Fruit fly (Drosophila melanogaster) whole organism, embryonic: Measurements from ENCODE around the gene Cyp310a1.

Source experiments
- Atf-2 ChIP-seq: fragments of 200-800 bp; sonication (Bioruptor generic); optimal IDR thresholded peaks from 2 replicates; lab custom pipeline; 2016; ENCODE audit warnings: missing biosample characterization, missing genetic modification characterization
- CG10462 ChIP-seq: fragments of 200-800 bp; sonication (Bioruptor generic); optimal IDR thresholded peaks from 2 replicates; lab custom pipeline; 2016; ENCODE audit warnings: missing biosample characterization, missing genetic modification characterization
- CG11247 ChIP-seq: fragments of 200-800 bp; sonication (Bioruptor generic); IDR thresholded peaks from 2 replicates; pipeline ENCODE4 v1.3.6; 2022; ENCODE audit warnings: missing biosample characterization, missing genetic modification characterization
- CG13287 ChIP-seq: fragments of 200-800 bp; sonication (Bioruptor generic); IDR thresholded peaks from 2 replicates; pipeline ENCODE4 v1.3.6; 2022; ENCODE audit warnings: missing biosample characterization, missing genetic modification characterization; ENCODE audit not compliant: partially characterized antibody
- CG14667 ChIP-seq: fragments of 200-800 bp; sonication (Bioruptor generic); IDR thresholded peaks from 2 replicates; pipeline ENCODE4 v1.3.6; 2022; ENCODE audit warnings: missing biosample characterization, missing genetic modification characterization
- CG17568 ChIP-seq: fragments of 200-800 bp; sonication (Bioruptor generic); optimal IDR thresholded peaks from 2 replicates; lab custom pipeline; 2018; ENCODE audit warnings: missing biosample characterization, mild to moderate bottlenecking, missing genetic modification characterization, moderate library complexity
- CG2129 ChIP-seq: fragments of 200-800 bp; sonication (Bioruptor generic); IDR thresholded peaks from 2 replicates; pipeline ENCODE4 v1.3.6; 2022; ENCODE audit warnings: missing biosample characterization, missing genetic modification characterization; ENCODE audit not compliant: partially characterized antibody
- CG2199 ChIP-seq: fragments of 200-800 bp; sonication (Bioruptor generic); IDR thresholded peaks from 3 replicates; pipeline ENCODE4 v1.3.6; 2022; ENCODE audit warnings: missing biosample characterization, missing genetic modification characterization
- CG2875 ChIP-seq: fragments of 200-800 bp; sonication (Bioruptor generic); optimal IDR thresholded peaks from 2 replicates; lab custom pipeline; 2017; ENCODE audit warnings: missing biosample characterization, mild to moderate bottlenecking, missing genetic modification characterization, missing genetic modification reagents
- CG4424 ChIP-seq: fragments of 200-800 bp; sonication (Bioruptor generic); optimal IDR thresholded peaks from 3 replicates; lab custom pipeline; 2016; ENCODE audit warnings: missing biosample characterization, missing genetic modification characterization
- CG4820 ChIP-seq: fragments of 200-800 bp; sonication (Bioruptor generic); optimal IDR thresholded peaks from 3 replicates; lab custom pipeline; 2016; ENCODE audit warnings: missing biosample characterization, missing genetic modification characterization
- CG7987 ChIP-seq: fragments of 200-800 bp; sonication (Bioruptor generic); optimal IDR thresholded peaks from 2 replicates; lab custom pipeline; 2018; ENCODE audit warnings: missing biosample characterization, mild to moderate bottlenecking, missing genetic modification characterization, moderate library complexity
- CG9609 ChIP-seq: fragments of 200-800 bp; sonication (Bioruptor generic); optimal IDR thresholded peaks from 3 replicates; lab custom pipeline; 2016; ENCODE audit warnings: missing biosample characterization, missing genetic modification characterization
- Dfd ChIP-seq, 2 experiments: fragments of >200 bp; optimal IDR thresholded peaks; 2 replicates each; lab custom pipeline; 2017; ENCODE audit warnings: missing biosample characterization in 2 of 2, missing genetic modification characterization in 2 of 2
- HLHmδ ChIP-seq: fragments of 200-800 bp; sonication (Bioruptor generic); optimal IDR thresholded peaks from 2 replicates; lab custom pipeline; 2018; ENCODE audit warnings: missing biosample characterization, mild to moderate bottlenecking, missing genetic modification characterization, moderate library complexity
- Hr39 ChIP-seq: fragments of >200 bp; optimal IDR thresholded peaks from 2 replicates; lab custom pipeline; 2017
- Hr51 ChIP-seq, 2 experiments: fragments of 200-800 bp; sonication (Bioruptor generic); optimal IDR thresholded peaks; 2 replicates in 1 of 2; 3 replicates in 1 of 2; lab custom pipeline; 2016 to 2018; ENCODE audit warnings: missing biosample characterization in 2 of 2, missing genetic modification characterization in 2 of 2, mild to moderate bottlenecking in 1 of 2, moderate library complexity in 1 of 2
- Meics ChIP-seq: fragments of 200-800 bp; sonication (Bioruptor generic); optimal IDR thresholded peaks from 2 replicates; lab custom pipeline; 2017; ENCODE audit warnings: missing biosample characterization, mild to moderate bottlenecking, missing genetic modification characterization
- NK7.1 ChIP-seq: fragments of 200-800 bp; sonication (Bioruptor generic); optimal IDR thresholded peaks from 3 replicates; lab custom pipeline; 2016; ENCODE audit warnings: missing biosample characterization, missing genetic modification characterization
- Sox102F ChIP-seq: fragments of 200-800 bp; sonication (Bioruptor generic); optimal IDR thresholded peaks from 2 replicates; lab custom pipeline; 2018; ENCODE audit warnings: missing biosample characterization, mild to moderate bottlenecking, missing genetic modification characterization, moderate library complexity
- bcd ChIP-seq: fragments of 200-800 bp; sonication (Bioruptor generic); optimal IDR thresholded peaks from 2 replicates; lab custom pipeline; 2017; ENCODE audit warnings: missing biosample characterization, mild to moderate bottlenecking, missing genetic modification characterization
- cwo ChIP-seq: fragments of 200-800 bp; sonication (Bioruptor generic); optimal IDR thresholded peaks from 3 replicates; lab custom pipeline; 2017; ENCODE audit warnings: missing biosample characterization, missing genetic modification characterization, mild to moderate bottlenecking, moderate library complexity, missing genetic modification reagents
- da ChIP-seq: fragments of 200-800 bp; sonication (Bioruptor generic); optimal IDR thresholded peaks from 2 replicates; lab custom pipeline; 2016; ENCODE audit warnings: missing biosample characterization, missing genetic modification characterization
- dpn ChIP-seq, 2 experiments: fragments of 200-800 bp; sonication (Bioruptor generic); optimal IDR thresholded peaks; 3 replicates each; lab custom pipeline; 2016; ENCODE audit warnings: missing biosample characterization in 2 of 2, missing genetic modification characterization in 2 of 2
- exex ChIP-seq: fragments of 200-800 bp; sonication (Bioruptor generic); optimal IDR thresholded peaks from 4 replicates; lab custom pipeline; 2018; ENCODE audit warnings: missing biosample characterization, mild to moderate bottlenecking, missing genetic modification characterization, moderate library complexity
- fru ChIP-seq: fragments of >200 bp; optimal IDR thresholded peaks from 2 replicates; lab custom pipeline; 2017
- klu ChIP-seq: fragments of 200-800 bp; sonication (Bioruptor generic); IDR thresholded peaks from 2 replicates; pipeline ENCODE4 v1.3.6; 2022; ENCODE audit warnings: missing biosample characterization, missing genetic modification characterization
- nerfin-2 ChIP-seq: fragments of 200-800 bp; sonication (Bioruptor generic); IDR thresholded peaks from 2 replicates; pipeline ENCODE4 v1.3.6; 2022; ENCODE audit warnings: missing biosample characterization, missing genetic modification characterization; ENCODE audit not compliant: partially characterized antibody
- oc ChIP-seq: fragments of 200-800 bp; sonication (Bioruptor generic); optimal IDR thresholded peaks from 2 replicates; lab custom pipeline; 2018; ENCODE audit warnings: missing biosample characterization, mild to moderate bottlenecking, missing genetic modification characterization, moderate library complexity
- odd ChIP-seq: fragments of 200-800 bp; sonication (Bioruptor generic); optimal IDR thresholded peaks from 2 replicates; lab custom pipeline; 2017; ENCODE audit warnings: missing biosample characterization, mild to moderate bottlenecking, missing genetic modification characterization
- pzg ChIP-seq: fragments of 200-800 bp; sonication (Bioruptor generic); optimal IDR thresholded peaks from 3 replicates; lab custom pipeline; 2018; ENCODE audit warnings: missing biosample characterization, mild to moderate bottlenecking, missing genetic modification characterization, moderate library complexity
- run ChIP-seq: fragments of 200-800 bp; sonication (Bioruptor generic); optimal IDR thresholded peaks from 3 replicates; lab custom pipeline; 2018; ENCODE audit warnings: missing biosample characterization, mild to moderate bottlenecking, missing genetic modification characterization
- sna ChIP-seq: fragments of 200-800 bp; sonication (Bioruptor generic); IDR thresholded peaks from 2 replicates; pipeline ENCODE4 v1.3.6; 2022; ENCODE audit warnings: missing biosample characterization, missing genetic modification characterization; ENCODE audit not compliant: partially characterized antibody
- tll ChIP-seq, 2 experiments: fragments of 200-800 bp in 1 of 2; fragments of >200 bp in 1 of 2; sonication (Bioruptor generic) in 1 of 2; optimal IDR thresholded peaks; 2 replicates each; lab custom pipeline; 2017 to 2019; ENCODE audit warnings: missing biosample characterization in 2 of 2, missing genetic modification characterization in 2 of 2, mild to moderate bottlenecking in 1 of 2, moderate library complexity in 1 of 2
- vnd ChIP-seq: fragments of 200-800 bp; sonication (Bioruptor generic); IDR thresholded peaks from 3 replicates; pipeline ENCODE4 v1.3.6; 2022; ENCODE audit warnings: missing biosample characterization, missing genetic modification characterization; ENCODE audit not compliant: partially characterized antibody
- vvl ChIP-seq: fragments of 200-800 bp; sonication (Bioruptor generic); IDR thresholded peaks from 2 replicates; pipeline ENCODE4 v1.3.6; 2022; ENCODE audit warnings: missing biosample characterization, missing genetic modification characterization

Gene Cyp310a1

dm6 chr2L:18604986-18605385 lies 47.8 kb downstream of the Cyp310a1 start, which contains the start of gene CG10413 (continued):
- TF ChIP-seq tll (GFP tag; optimal IDR thresholded peaks at IDR 0.05; lab: Kevin White, UChicago) (peak; percentile 30 to 94), bcd (peak; percentile 98), Meics (GFP tag; lab: Kevin White, UChicago) (peak; percentile 98), NK7.1 (GFP tag; lab: Kevin White, UChicago) (peak; percentile 94), vvl (GFP tag; lab: Robert Waterston, UW) (no peak; the same call in none of the 2 replicates), vnd (GFP tag; lab: Robert Waterston, UW) (no peak), pzg (GFP tag; lab: Kevin White, UChicago) (peak; percentile 59), cwo (peak; percentile 96), CG10462 (peak; percentile 96), CG4424 (GFP tag; lab: Kevin White, UChicago) (peak; percentile 98), oc (tag; lab: Kevin White, UChicago) (peak; percentile 98), fru (lab: Kevin White, UChicago) (no peak), CG14667 (GFP tag; lab: Robert Waterston, UW) (peak; percentile 97), dpn (GFP tag; optimal IDR thresholded peaks at IDR 0.05; lab: Kevin White, UChicago) (peak; percentile 98), da (peak; percentile 96), Hr51 (GFP tag; optimal IDR thresholded peaks at IDR 0.05; lab: Kevin White, UChicago) (peak; percentile 98), run (tag; lab: Kevin White, UChicago) (peak; percentile 94), sna (GFP tag; lab: Robert Waterston, UW) (no peak), Atf-2 (peak; percentile 98), CG4820 (GFP tag; lab: Kevin White, UChicago) (peak; percentile 96), Sox102F (GFP tag; lab: Kevin White, UChicago) (peak; percentile 97), odd (GFP tag; lab: Kevin White, UChicago) (peak; percentile 97), exex (tag; lab: Kevin White, UChicago) (peak; percentile 88), CG9609 (GFP tag; lab: Kevin White, UChicago) (peak; percentile 98), HLHmδ (GFP tag; lab: Kevin White, UChicago) (no peak), CG11247 (GFP tag; lab: Robert Waterston, UW) (peak; percentile 97), CG17568 (peak; percentile 97), CG2875 (GFP tag; lab: Kevin White, UChicago) (peak; percentile 95), CG7987 (GFP tag; lab: Kevin White, UChicago) (peak; percentile 94), klu (peak; percentile 97), CG2199 (GFP tag; lab: Robert Waterston, UW) (peak; percentile 87; the same call in 2 of the 3 replicates), Dfd (GFP tag; optimal IDR thresholded peaks at IDR 0.05; lab: Kevin White, UChicago) (no peak), CG13287 (GFP tag; lab: Robert Waterston, UW) (peak; percentile 69; the same call in 1 of the 2 replicates), Hr39 (lab: Kevin White, UChicago) (no peak), CG2129 (GFP tag; lab: Robert Waterston, UW) (no peak), nerfin-2 (GFP tag; lab: Robert Waterston, UW) (no peak)
